Worm (Caenorhabditis elegans) whole organism, late embryonic: ENCODE data around the gene C13G5.2.

ENCODE experiments used
- fkh-6 ChIP-seq: sonication (generic microtip); optimal IDR thresholded peaks from 2 replicates; lab custom pipeline; 2016; ENCODE audit warnings: missing genetic modification characterization, missing compliant biosample characterization
- nhr-11 ChIP-seq: fragments of 150-350 bp; optimal IDR thresholded peaks from 2 replicates; lab custom pipeline; 2014; ENCODE audit warnings: missing biosample characterization, missing genetic modification characterization
- pat-9 ChIP-seq: fragments of 200-800 bp; sonication (Bioruptor generic); optimal IDR thresholded peaks from 2 replicates; lab custom pipeline; 2018; ENCODE audit warnings: mild to moderate bottlenecking, missing genetic modification characterization, moderate library complexity, missing compliant biosample characterization
- pqm-1 ChIP-seq: sonication (generic microtip); optimal IDR thresholded peaks from 2 replicates; lab custom pipeline; 2016; ENCODE audit warnings: missing genetic modification characterization, missing compliant biosample characterization
- sox-4 ChIP-seq: sonication (generic microtip); optimal IDR thresholded peaks from 2 replicates; lab custom pipeline; 2017; ENCODE audit warnings: mild to moderate bottlenecking, missing genetic modification characterization, inconsistent platforms, missing compliant biosample characterization
- tbx-2 ChIP-seq: sonication (generic microtip); optimal IDR thresholded peaks from 2 replicates; lab custom pipeline; 2016; ENCODE audit warnings: missing genetic modification characterization, missing compliant biosample characterization
- unc-86 ChIP-seq: sonication (generic microtip); optimal IDR thresholded peaks from 2 replicates; lab custom pipeline; 2016; ENCODE audit warnings: missing genetic modification characterization, missing compliant biosample characterization
- zip-5 ChIP-seq: sonication (generic microtip); optimal IDR thresholded peaks from 2 replicates; lab custom pipeline; 2016; ENCODE audit warnings: missing genetic modification characterization, missing compliant biosample characterization

DNA sequence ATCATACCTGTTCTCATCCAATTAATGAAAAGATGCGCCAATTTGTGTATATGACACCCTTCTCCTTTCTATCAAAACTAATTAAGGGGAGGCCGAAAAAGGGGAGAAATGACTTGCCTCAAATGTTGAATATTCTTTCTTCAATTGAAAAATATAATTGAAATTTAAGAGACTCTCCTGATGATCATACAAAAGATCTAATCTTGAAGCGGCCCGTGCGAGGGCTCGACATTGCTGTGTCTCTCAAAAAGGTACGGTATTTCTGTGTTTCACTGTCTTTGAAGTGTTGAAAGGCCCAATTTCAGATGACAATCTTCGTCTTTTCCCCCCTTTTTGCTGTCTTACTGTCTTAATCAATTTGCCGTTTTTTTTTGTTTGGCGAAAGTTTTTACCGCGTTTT lies 2.7 kb upstream of the C13G5.2 start:
- TF ChIP-seq tbx-2 (tag; lab: Kevin White, UChicago) (no peak), nhr-11 (tag; lab: Kevin White, UChicago) (no peak), zip-5 (tag; lab: Kevin White, UChicago) (no peak), pqm-1 (tag; lab: Kevin White, UChicago) (no peak), pat-9 (tag; lab: Kevin White, UChicago) (no peak), fkh-6 (tag; lab: Kevin White, UChicago) (no peak), sox-4 (no peak), unc-86 (tag; lab: Kevin White, UChicago) (no peak)
